Fruit fly (Drosophila melanogaster) whole organism, embryonic: ENCODE measurements around the gene PLCXD.

ENCODE experiments used
- Awh ChIP-seq: fragments of 200-800 bp; sonication (Bioruptor generic); IDR thresholded peaks from 2 replicates; pipeline ENCODE4, ENCODE4 v1.3.6; 2022; ENCODE audit warnings: missing biosample characterization, missing genetic modification characterization
- BEAF-32 ChIP-seq: fragments of 200-800 bp; sonication (Bioruptor generic); optimal IDR thresholded peaks from 3 replicates; lab custom pipeline; 2017; ENCODE audit warnings: missing biosample characterization, missing genetic modification characterization, mild to moderate bottlenecking, moderate library complexity, missing genetic modification reagents
- CG11456 ChIP-seq: fragments of 200-800 bp; sonication (Bioruptor generic); IDR thresholded peaks from 3 replicates; pipeline ENCODE4 v1.3.6; 2022; ENCODE audit warnings: missing biosample characterization, missing genetic modification characterization
- CG11695 ChIP-seq: fragments of 200-800 bp; sonication (Bioruptor generic); IDR thresholded peaks from 3 replicates; pipeline ENCODE4 v1.3.6; 2022; ENCODE audit warnings: missing biosample characterization, missing genetic modification characterization
- CG11723 ChIP-seq: fragments of 200-800 bp; sonication (Bioruptor generic); optimal IDR thresholded peaks from 2 replicates; lab custom pipeline; 2017; ENCODE audit warnings: missing biosample characterization, mild to moderate bottlenecking, missing genetic modification characterization
- CG12219 ChIP-seq: fragments of 200-800 bp; sonication (Bioruptor generic); optimal IDR thresholded peaks from 3 replicates; lab custom pipeline; 2018; ENCODE audit warnings: missing biosample characterization, mild to moderate bottlenecking, missing genetic modification characterization
- CG14667 ChIP-seq: fragments of 200-800 bp; sonication (Bioruptor generic); IDR thresholded peaks from 2 replicates; pipeline ENCODE4 v1.3.6; 2022; ENCODE audit warnings: missing biosample characterization, missing genetic modification characterization
- CG17385 ChIP-seq: fragments of 200-800 bp; sonication (Bioruptor generic); optimal IDR thresholded peaks from 3 replicates; lab custom pipeline; 2018; ENCODE audit warnings: missing biosample characterization, mild to moderate bottlenecking, missing genetic modification characterization
- CG1832 ChIP-seq: fragments of 200-800 bp; sonication (Bioruptor generic); optimal IDR thresholded peaks from 2 replicates; lab custom pipeline; 2017; ENCODE audit warnings: missing biosample characterization, mild to moderate bottlenecking, missing genetic modification characterization, inconsistent platforms
- CG4424 ChIP-seq: fragments of 200-800 bp; sonication (Bioruptor generic); optimal IDR thresholded peaks from 3 replicates; lab custom pipeline; 2016; ENCODE audit warnings: missing biosample characterization, missing genetic modification characterization
- CG5245 ChIP-seq: fragments of 200-800 bp; sonication (Bioruptor generic); optimal IDR thresholded peaks from 3 replicates; lab custom pipeline; 2016; ENCODE audit warnings: missing biosample characterization, missing genetic modification characterization
- CG8290 ChIP-seq, 3 experiments: fragments of 200-800 bp; sonication (Bioruptor generic); optimal IDR thresholded peaks; 2 replicates each; lab custom pipeline; 2016 to 2019; ENCODE audit warnings: missing biosample characterization in 3 of 3, missing genetic modification characterization in 3 of 3, mild to moderate bottlenecking in 2 of 3, moderate library complexity in 1 of 3
- D19B ChIP-seq: fragments of 200-800 bp; sonication (Bioruptor generic); optimal IDR thresholded peaks from 2 replicates; lab custom pipeline; 2017; ENCODE audit warnings: missing biosample characterization, mild to moderate bottlenecking, missing genetic modification characterization
- Drgx ChIP-seq: fragments of 200-800 bp; sonication (Bioruptor generic); IDR thresholded peaks from 2 replicates; pipeline ENCODE4 v1.3.6; 2022; ENCODE audit warnings: missing biosample characterization, missing genetic modification characterization
- E2f1 ChIP-seq: fragments of 200-800 bp; sonication (Bioruptor generic); IDR thresholded peaks from 2 replicates; pipeline ENCODE4 v1.3.6; 2022; ENCODE audit warnings: missing biosample characterization, missing genetic modification characterization
- Eip74EF ChIP-seq, 2 experiments: fragments of 200-800 bp in 1 of 2; fragments of >200 bp in 1 of 2; sonication (Bioruptor generic) in 1 of 2; optimal IDR thresholded peaks; 2 replicates each; lab custom pipeline; 2017 to 2019; ENCODE audit warnings: missing biosample characterization in 2 of 2, missing genetic modification characterization in 2 of 2, mild to moderate bottlenecking in 1 of 2, moderate library complexity in 1 of 2
- Ets65A ChIP-seq: fragments of 200-800 bp; sonication (Bioruptor generic); peaks from one replicate; lab custom pipeline; 2016; ENCODE audit warnings: missing biosample characterization, missing genetic modification characterization
- H2.0 ChIP-seq: fragments of 200-800 bp; sonication (Bioruptor generic); IDR thresholded peaks from 2 replicates; pipeline ENCODE4 v1.3.6; 2022; ENCODE audit warnings: missing biosample characterization, missing genetic modification characterization
- Hey ChIP-seq: fragments of 200-800 bp; sonication (Bioruptor generic); optimal IDR thresholded peaks from 3 replicates; lab custom pipeline; 2018; ENCODE audit warnings: missing biosample characterization, mild to moderate bottlenecking, missing genetic modification characterization
- Med ChIP-seq: fragments of 200-800 bp; sonication (Bioruptor generic); peaks from one replicate; lab custom pipeline; 2016; ENCODE audit warnings: missing biosample characterization, missing genetic modification characterization, mild to moderate bottlenecking, inconsistent platforms, moderate library complexity
- Meics ChIP-seq: fragments of 200-800 bp; sonication (Bioruptor generic); optimal IDR thresholded peaks from 2 replicates; lab custom pipeline; 2017; ENCODE audit warnings: missing biosample characterization, mild to moderate bottlenecking, missing genetic modification characterization
- Neu2 ChIP-seq: fragments of 200-800 bp; sonication (Bioruptor generic); optimal IDR thresholded peaks from 3 replicates; lab custom pipeline; 2016; ENCODE audit warnings: missing biosample characterization, missing genetic modification characterization, borderline replicate concordance
- Oaz ChIP-seq: fragments of 200-800 bp; sonication (Bioruptor generic); IDR thresholded peaks from 2 replicates; pipeline ENCODE4 v1.3.6; 2022; ENCODE audit warnings: missing biosample characterization, missing genetic modification characterization
- Optix ChIP-seq: fragments of 200-800 bp; sonication (Bioruptor generic); IDR thresholded peaks from 3 replicates; pipeline ENCODE4 v1.3.6; 2022; ENCODE audit warnings: missing biosample characterization, missing genetic modification characterization
- Pdp1 ChIP-seq, 2 experiments: fragments of 200-800 bp; sonication (Bioruptor generic); optimal IDR thresholded peaks; 3 replicates each; lab custom pipeline; 2016; ENCODE audit warnings: missing biosample characterization in 2 of 2, missing genetic modification characterization in 2 of 2, mild to moderate bottlenecking in 1 of 2, moderate library complexity in 1 of 2
- Poxn ChIP-seq: fragments of 200-800 bp; sonication (Bioruptor generic); IDR thresholded peaks from 2 replicates; pipeline ENCODE4 v1.3.6; 2022; ENCODE audit warnings: missing biosample characterization, missing genetic modification characterization
- Ptx1 ChIP-seq: fragments of 200-800 bp; sonication (Bioruptor generic); IDR thresholded peaks from 2 replicates; pipeline ENCODE4 v1.3.6; 2022; ENCODE audit warnings: missing biosample characterization, missing genetic modification characterization
- Usf ChIP-seq: fragments of 200-800 bp; sonication (Bioruptor generic); optimal IDR thresholded peaks from 2 replicates; lab custom pipeline; 2017; ENCODE audit warnings: missing genotype, missing biosample characterization, missing genetic modification characterization
- ap ChIP-seq: fragments of 200-800 bp; sonication (Bioruptor generic); IDR thresholded peaks from 2 replicates; pipeline ENCODE4 v1.3.6; 2022; ENCODE audit warnings: missing biosample characterization, missing genetic modification characterization
- cas ChIP-seq: fragments of 200-800 bp; sonication (Bioruptor generic); IDR thresholded peaks from 2 replicates; pipeline ENCODE4 v1.3.6; 2022; ENCODE audit warnings: missing biosample characterization, missing genetic modification characterization
- chinmo ChIP-seq: fragments of 200-800 bp; sonication (Bioruptor generic); IDR thresholded peaks from 4 replicates; pipeline ENCODE4 v1.3.6; 2022; ENCODE audit warnings: missing biosample characterization, missing genetic modification characterization; ENCODE audit not compliant: partially characterized antibody
- croc ChIP-seq: fragments of 200-800 bp; sonication (Bioruptor generic); conservative IDR thresholded peaks from 3 replicates; pipeline ENCODE4 v1.3.6; 2022; ENCODE audit warnings: missing biosample characterization, missing genetic modification characterization
- crol ChIP-seq: fragments of 200-800 bp; sonication (Bioruptor generic); IDR thresholded peaks from 2 replicates; pipeline ENCODE4 v1.3.6; 2022; ENCODE audit warnings: missing biosample characterization, missing genetic modification characterization
- dan ChIP-seq: fragments of 200-800 bp; sonication (Bioruptor generic); IDR thresholded peaks from 2 replicates; pipeline ENCODE4 v1.3.6; 2022; ENCODE audit warnings: missing biosample characterization, missing genetic modification characterization
- disco-r ChIP-seq: fragments of 200-800 bp; sonication (Bioruptor generic); optimal IDR thresholded peaks from 2 replicates; lab custom pipeline; 2016; ENCODE audit warnings: missing biosample characterization, missing genetic modification characterization
- exex ChIP-seq: fragments of 200-800 bp; sonication (Bioruptor generic); optimal IDR thresholded peaks from 4 replicates; lab custom pipeline; 2018; ENCODE audit warnings: missing biosample characterization, mild to moderate bottlenecking, missing genetic modification characterization, moderate library complexity
- grn ChIP-seq: fragments of 200-800 bp; sonication (Bioruptor generic); optimal IDR thresholded peaks from 3 replicates; lab custom pipeline; 2017; ENCODE audit warnings: missing biosample characterization, missing genetic modification characterization
- kah ChIP-seq: fragments of 200-800 bp; sonication (Bioruptor generic); optimal IDR thresholded peaks from 2 replicates; lab custom pipeline; 2018; ENCODE audit warnings: missing biosample characterization, mild to moderate bottlenecking, missing genetic modification characterization
- kni ChIP-seq: fragments of 200-800 bp; sonication (Bioruptor generic); optimal IDR thresholded peaks from 3 replicates; lab custom pipeline; 2017; ENCODE audit warnings: mild to moderate bottlenecking, missing biosample characterization, missing genetic modification reagents, missing genetic modification characterization
- lilli ChIP-seq: fragments of 200-800 bp; sonication (Bioruptor generic); optimal IDR thresholded peaks from 3 replicates; lab custom pipeline; 2016; ENCODE audit warnings: missing biosample characterization, missing genetic modification characterization
- otp ChIP-seq: fragments of 200-800 bp; sonication (Bioruptor generic); IDR thresholded peaks from 3 replicates; pipeline ENCODE4, ENCODE4 v1.3.6; 2022; ENCODE audit warnings: missing biosample characterization, missing genetic modification characterization
- pnt ChIP-seq: fragments of 200-800 bp; sonication (Bioruptor generic); optimal IDR thresholded peaks from 3 replicates; lab custom pipeline; 2016; ENCODE audit warnings: missing biosample characterization, missing genetic modification characterization
- sd ChIP-seq: fragments of 200-800 bp; sonication (Bioruptor generic); optimal IDR thresholded peaks from 3 replicates; lab custom pipeline; 2018; ENCODE audit warnings: missing biosample characterization, mild to moderate bottlenecking, missing genetic modification characterization, moderate library complexity
- sens ChIP-seq: fragments of 200-800 bp; sonication (Bioruptor generic); peaks from one replicate; lab custom pipeline; 2016; ENCODE audit warnings: missing biosample characterization, missing genetic modification characterization
- sr ChIP-seq: fragments of 200-800 bp; sonication (Bioruptor generic); IDR thresholded peaks from 3 replicates; pipeline ENCODE4 v1.3.6; 2022; ENCODE audit warnings: missing biosample characterization, missing genetic modification characterization
- sug ChIP-seq: fragments of 200-800 bp; optimal IDR thresholded peaks from 2 replicates; lab custom pipeline; 2019; ENCODE audit warnings: missing biosample characterization, mild to moderate bottlenecking, missing genetic modification characterization, moderate library complexity
- twi ChIP-seq: fragments of 200-800 bp; optimal IDR thresholded peaks from 2 replicates; lab custom pipeline; 2019; ENCODE audit warnings: missing biosample characterization, mild to moderate bottlenecking, missing genetic modification characterization, moderate library complexity
- zfh2 ChIP-seq: fragments of 200-800 bp; sonication (Bioruptor generic); optimal IDR thresholded peaks from 2 replicates; lab custom pipeline; 2016; ENCODE audit warnings: missing biosample characterization, missing genetic modification characterization

PLCXD gene

DNA sequence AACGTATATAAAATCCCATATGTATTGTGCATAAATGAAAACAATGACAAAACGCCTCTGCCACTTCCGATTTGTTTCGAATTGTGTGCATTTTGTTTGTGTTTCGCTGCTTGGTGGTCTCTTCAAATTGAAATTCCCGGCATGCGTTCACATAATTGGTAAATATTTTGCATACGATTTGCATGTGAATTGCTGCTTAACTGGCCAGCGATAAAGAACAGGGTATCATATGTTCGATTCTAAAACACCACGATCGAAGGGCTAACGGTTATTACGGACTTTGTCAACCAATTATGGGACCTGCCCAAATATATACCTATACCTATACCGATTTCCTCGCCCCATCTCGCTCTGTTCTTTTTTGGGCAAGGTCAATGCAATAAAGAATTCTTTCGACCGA is 21.1 kb upstream of the PLCXD start:
- TF ChIP-seq sd (peak; percentile 50), D19B (GFP tag; lab: Kevin White, UChicago) (peak; percentile 46), sens (peak; percentile 24), CG11456 (GFP tag; lab: Robert Waterston, UW) (0 out of 3 replicates have a peak, but pooled peaks have one; percentile 21), kni (GFP tag; lab: Kevin White, UChicago) (peak; percentile 51), twi (tag; lab: Kevin White, UChicago) (no peak), Awh (GFP tag; lab: Robert Waterston, UW) (no peak), sr (GFP tag; lab: Robert Waterston, UW) (no peak), CG11695 (GFP tag; lab: Robert Waterston, UW) (no peak), chinmo (GFP tag; lab: Robert Waterston, UW) (0 out of 4 replicates have a peak, but pooled peaks have one; percentile 34), Med (GFP tag; lab: Kevin White, UChicago) (peak; percentile 63)

DNA sequence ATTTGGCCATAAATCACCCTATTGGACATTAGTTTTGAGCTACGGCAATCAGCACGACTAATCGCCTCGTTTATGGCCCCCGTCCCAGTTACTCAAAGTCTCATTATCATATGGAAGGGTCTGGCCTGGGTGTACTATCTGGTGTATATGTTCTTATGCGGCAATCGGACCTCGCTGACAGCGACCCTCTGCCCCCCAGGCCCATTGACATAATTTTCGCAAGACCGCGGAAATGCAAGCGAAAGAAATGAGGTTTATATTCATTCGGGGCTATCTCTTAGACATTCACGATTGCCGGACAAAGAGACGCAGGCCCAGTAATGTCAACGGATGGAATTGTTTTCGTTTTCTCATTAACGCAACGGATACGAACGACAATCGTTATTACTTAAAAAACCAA is 20.4 kb upstream of the PLCXD start:
- TF ChIP-seq sug (tag; lab: Kevin White, UChicago) (peak; percentile 43), CG8290 (GFP tag; optimal IDR thresholded peaks at IDR 0.05; lab: Kevin White, UChicago) (no peak), CG8290 (tag; optimal IDR thresholded peaks at IDR 0.05; lab: Kevin White, UChicago) (peak in 1 of 2 experiments; percentile 14), E2f1 (no peak), crol (GFP tag; lab: Robert Waterston, UW) (0 out of 2 replicates have a peak, but pooled peaks have one; percentile 22), CG17385 (GFP tag; lab: Kevin White, UChicago) (no peak), BEAF-32 (GFP tag; lab: Kevin White, UChicago) (no peak), Meics (GFP tag; lab: Kevin White, UChicago) (no peak), Neu2 (GFP tag; lab: Kevin White, UChicago) (peak; percentile 30), Oaz (GFP tag; lab: Robert Waterston, UW) (no peak), exex (tag; lab: Kevin White, UChicago) (peak; percentile 69), Eip74EF (GFP tag; optimal IDR thresholded peaks at IDR 0.05; lab: Kevin White, UChicago) (peak in 1 of 2 experiments; percentile 69), ap (GFP tag; lab: Robert Waterston, UW) (no peak), CG4424 (GFP tag; lab: Kevin White, UChicago) (no peak), croc (no peak), Pdp1 (GFP tag; optimal IDR thresholded peaks at IDR 0.05; lab: Kevin White, UChicago) (peak in 1 of 2 experiments; percentile 43)

DNA sequence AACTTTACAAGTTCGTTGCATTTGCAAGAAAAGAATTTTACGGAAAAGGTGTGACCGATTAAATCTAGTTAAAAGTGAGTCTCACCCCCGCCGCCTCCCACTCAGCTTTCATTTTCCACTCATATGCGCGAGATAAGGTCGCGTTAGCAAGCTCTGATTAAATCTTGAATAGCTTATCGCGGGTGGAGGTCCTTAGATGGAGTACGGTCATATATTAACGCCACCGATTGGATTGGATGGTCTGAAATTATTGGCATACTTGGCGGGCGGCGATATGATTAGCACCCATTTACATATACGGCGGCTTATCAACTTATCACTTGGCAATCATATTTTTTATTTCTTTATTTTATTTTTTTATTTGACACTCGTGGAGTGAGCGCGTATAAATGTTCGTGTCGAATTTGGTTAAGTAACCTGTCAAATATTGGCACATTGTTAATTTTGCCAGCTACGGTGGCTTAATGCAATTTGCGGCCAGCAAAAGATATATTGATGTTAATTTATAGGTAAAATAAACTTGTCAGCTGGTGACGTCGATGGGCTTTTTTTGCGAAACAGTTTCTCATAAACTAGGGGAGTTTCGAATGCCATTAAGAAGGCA is 19.5 kb upstream of the PLCXD start:
- no peak for TF ChIP-seq Optix (GFP tag; lab: Robert Waterston, UW)
- no peak for TF ChIP-seq CG1832
- no peak for TF ChIP-seq H2.0 (GFP tag; lab: Robert Waterston, UW)
- TF ChIP-seq CG11723 (GFP tag; lab: Kevin White, UChicago): no peak
- TF ChIP-seq zfh2: no peak
- no peak for TF ChIP-seq CG5245
- TF ChIP-seq Poxn (GFP tag; lab: Robert Waterston, UW): no peak
- TF ChIP-seq pnt (GFP tag; lab: Kevin White, UChicago): no peak
- no peak for TF ChIP-seq otp (GFP tag; lab: Robert Waterston, UW)
- no peak for TF ChIP-seq kah (GFP tag; lab: Kevin White, UChicago)
- TF ChIP-seq Hey (tag; lab: Kevin White, UChicago): peak; percentile 7
- TF ChIP-seq CG14667: no peak
- no peak for TF ChIP-seq Usf (GFP tag; lab: Kevin White, UChicago)
- TF ChIP-seq Ptx1 (GFP tag; lab: Robert Waterston, UW): no peak
- TF ChIP-seq grn (GFP tag; lab: Kevin White, UChicago): peak; percentile 69
- 0 out of 4 replicates have a peak, but pooled peaks have one; percentile 55 for TF ChIP-seq chinmo (GFP tag; lab: Robert Waterston, UW)
- no peak for TF ChIP-seq dan (GFP tag; lab: Robert Waterston, UW)
- TF ChIP-seq cas (GFP tag; lab: Robert Waterston, UW): no peak
- no peak for TF ChIP-seq Ets65A (GFP tag; lab: Kevin White, UChicago)
- no peak for TF ChIP-seq Drgx (GFP tag; lab: Robert Waterston, UW)
- peak; percentile 93 for TF ChIP-seq exex (tag; lab: Kevin White, UChicago)
- TF ChIP-seq CG12219: no peak
- no peak for TF ChIP-seq lilli (GFP tag; lab: Kevin White, UChicago)
- TF ChIP-seq disco-r (GFP tag; lab: Kevin White, UChicago): no peak
